Worm (Caenorhabditis elegans): ENCODE measurements around the gene C06E8.5.

C06E8.5 gene

ce11 chrIII:6978875-6979274 is 26.4 kb downstream of the C06E8.5 start (continued):
- TF ChIP-seq mxl-3 (GFP tag; optimal IDR thresholded peaks at IDR 0.05) (peak; percentile 58), nhr-102 (tag; optimal IDR thresholded peaks at IDR 0.05) (no peak), lin-29 (GFP tag; IDR thresholded peaks at IDR 0.05) (no peak), hmg-1.1 (GFP tag; IDR thresholded peaks at IDR 0.05) (peak; percentile 34; the same call in 1 of the 2 replicates), daf-16 (GFP tag; optimal IDR thresholded peaks at IDR 0.05) (peak in 1 of 2 experiments; percentile 4), daf-16 (tag; optimal IDR thresholded peaks at IDR 0.05) (no peak), ceh-82 (tag; optimal IDR thresholded peaks at IDR 0.05) (no peak), ceh-20 (GFP tag; IDR thresholded peaks at IDR 0.05) (peak; percentile 91), snpc-4 (tag; optimal IDR thresholded peaks at IDR 0.05) (no peak), Y5F2A.4 (GFP tag; optimal IDR thresholded peaks at IDR 0.05) (no peak), rbr-2 (tag; optimal IDR thresholded peaks at IDR 0.05) (peak; percentile 47), T20F7.1 (GFP tag; optimal IDR thresholded peaks at IDR 0.05) (no peak), F26F4.8 (GFP tag; conservative IDR thresholded peaks at IDR 0.05) (no peak), set-16 (GFP tag; IDR thresholded peaks at IDR 0.05) (no peak), nhr-111 (GFP tag; optimal IDR thresholded peaks at IDR 0.05) (no peak), Y75B8A.6 (GFP tag; IDR thresholded peaks at IDR 0.05) (no peak), skn-1 (tag; optimal IDR thresholded peaks at IDR 0.05) (no peak), F44E2.7 (GFP tag; IDR thresholded peaks at IDR 0.05) (no peak), mxl-2 (GFP tag; conservative IDR thresholded peaks at IDR 0.05) (no peak), fkh-10 (GFP tag; optimal IDR thresholded peaks at IDR 0.05) (no peak), ztf-7 (tag; optimal IDR thresholded peaks at IDR 0.05) (no peak), jun-1 (tag; optimal IDR thresholded peaks at IDR 0.05) (no peak), dmd-9 (GFP tag; IDR thresholded peaks at IDR 0.05) (no peak), php-3 (GFP tag; IDR thresholded peaks at IDR 0.05) (no peak), zfp-3 (GFP tag; conservative IDR thresholded peaks at IDR 0.05) (no peak), spr-1 (tag; optimal IDR thresholded peaks at IDR 0.05) (no peak), nhr-11 (tag; optimal IDR thresholded peaks at IDR 0.05) (peak; percentile 40), mep-1 (tag; optimal IDR thresholded peaks at IDR 0.05) (peak; percentile 73), pqm-1 (tag; optimal IDR thresholded peaks at IDR 0.05) (no peak), duxl-1 (tag; optimal IDR thresholded peaks at IDR 0.05; ENCODE audit: poor library complexity) (no peak), lsy-2 (tag; optimal IDR thresholded peaks at IDR 0.05) (peak; percentile 61 to 87), nhr-10 (tag; optimal IDR thresholded peaks at IDR 0.05) (peak; percentile 33), daf-12 (tag; optimal IDR thresholded peaks at IDR 0.05) (no peak), nhr-6 (tag; optimal IDR thresholded peaks at IDR 0.05) (no peak), zip-2 (tag; optimal IDR thresholded peaks at IDR 0.05) (no peak), nhr-25 (tag; optimal IDR thresholded peaks at IDR 0.05; ENCODE audit: borderline replicate concordance, insufficient read depth) (peak; percentile 67), egl-27 (tag; optimal IDR thresholded peaks at IDR 0.05) (no peak), madf-9 (GFP tag; conservative IDR thresholded peaks at IDR 0.05) (no peak), fos-1 (tag; optimal IDR thresholded peaks at IDR 0.05) (no peak), zfp-2 (tag; optimal IDR thresholded peaks at IDR 0.05) (no peak), zag-1 (tag; optimal IDR thresholded peaks at IDR 0.05) (no peak), daf-8 (GFP tag; IDR thresholded peaks at IDR 0.05) (no peak), nhr-76 (tag; optimal IDR thresholded peaks at IDR 0.05) (no peak), ceh-28 (tag; optimal IDR thresholded peaks at IDR 0.05) (no peak), F49E8.2 (tag; optimal IDR thresholded peaks at IDR 0.05; ENCODE audit: borderline replicate concordance) (no peak), mdt-29 (GFP tag; IDR thresholded peaks at IDR 0.05) (no peak), dpl-1 (GFP tag; optimal IDR thresholded peaks at IDR 0.05) (peak; percentile 20), lin-39 (tag; optimal IDR thresholded peaks at IDR 0.05) (no peak), pha-4 (GFP tag; IDR thresholded peaks at IDR 0.05) (no peak), pha-4 (tag; optimal IDR thresholded peaks at IDR 0.05) (no peak), lin-13 (GFP tag; optimal IDR thresholded peaks at IDR 0.05) (no peak), ceh-44 (GFP tag; IDR thresholded peaks at IDR 0.05) (no peak), gei-8 (GFP tag; optimal IDR thresholded peaks at IDR 0.05) (no peak)
